Fruit fly (Drosophila melanogaster): Measurements from ENCODE around the gene CG9154.

The CG9154 gene

DNA sequence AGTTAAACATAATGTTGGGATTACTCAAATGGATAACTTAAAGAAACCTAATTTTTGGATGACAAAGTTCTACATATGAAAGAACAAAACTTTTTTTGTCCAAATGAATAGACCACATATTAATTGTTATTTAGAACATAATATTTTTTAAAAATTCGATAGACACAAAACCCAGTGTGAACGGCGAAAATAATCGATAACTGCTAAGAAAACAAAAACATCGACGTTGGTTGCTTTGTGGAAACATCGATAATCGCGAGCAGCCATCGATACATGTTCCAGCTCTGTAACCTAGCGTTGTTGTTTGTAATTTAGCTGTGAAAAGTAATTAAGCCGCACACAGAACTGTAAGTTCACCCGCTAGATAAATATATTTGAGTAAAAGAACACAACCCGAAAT, 19.9 kb downstream of the CG9154 start, which contains the start of gene CG9135 (continued):
- TF ChIP-seq MESR4 (GFP tag; optimal IDR thresholded peaks at IDR 0.05) (peak; percentile 32), Hr51 (GFP tag; optimal IDR thresholded peaks at IDR 0.05) (no peak), CG11695 (GFP tag; IDR thresholded peaks at IDR 0.05) (no peak), gcm (GFP tag; optimal IDR thresholded peaks at IDR 0.05) (no peak), HmgD (GFP tag; optimal IDR thresholded peaks at IDR 0.05) (no peak), CG14710 (tag; optimal IDR thresholded peaks at IDR 0.05) (peak; percentile 88), CG17186 (GFP tag; optimal IDR thresholded peaks at IDR 0.05) (no peak), ewg (GFP tag; optimal IDR thresholded peaks at IDR 0.05) (no peak), CG1024 (GFP tag; IDR thresholded peaks at IDR 0.05) (no peak), Lhr (GFP tag; optimal IDR thresholded peaks at IDR 0.05) (peak; percentile 56), Mrtf (GFP tag; IDR thresholded peaks at IDR 0.05) (no peak), corto (GFP tag; optimal IDR thresholded peaks at IDR 0.05) (no peak), Usf (GFP tag; optimal IDR thresholded peaks at IDR 0.05) (no peak), Scr (GFP tag; IDR thresholded peaks at IDR 0.05; ENCODE audit: partially characterized antibody) (peak; percentile 98), Dbx (GFP tag; IDR thresholded peaks at IDR 0.05) (no peak; the same call in 2 of the 3 replicates), CG2116 (GFP tag; optimal IDR thresholded peaks at IDR 0.05) (peak; percentile 93), gsb (GFP tag; IDR thresholded peaks at IDR 0.05) (no peak), CG33557 (GFP tag; optimal IDR thresholded peaks at IDR 0.05) (no peak), CG10274 (GFP tag; optimal IDR thresholded peaks at IDR 0.05) (no peak), Optix (GFP tag; IDR thresholded peaks at IDR 0.05) (no peak), CG10543 (GFP tag; optimal IDR thresholded peaks at IDR 0.05) (no peak), CG15269 (tag; optimal IDR thresholded peaks at IDR 0.05) (no peak), CG13296 (GFP tag; optimal IDR thresholded peaks at IDR 0.05) (no peak), CG9215 (GFP tag; IDR thresholded peaks at IDR 0.05) (no peak), CG5180 (GFP tag; optimal IDR thresholded peaks at IDR 0.05) (no peak), Taf1 (GFP tag; IDR thresholded peaks at IDR 0.05) (no peak), BEAF-32 (GFP tag; optimal IDR thresholded peaks at IDR 0.05) (peak; percentile 96), CG34376 (GFP tag; optimal IDR thresholded peaks at IDR 0.05) (no peak), CG11456 (GFP tag; IDR thresholded peaks at IDR 0.05) (no peak), prd (optimal IDR thresholded peaks at IDR 0.05) (no peak), prd (GFP tag; IDR thresholded peaks at IDR 0.05) (no peak), gro (GFP tag; optimal IDR thresholded peaks at IDR 0.05) (no peak), CG30403 (GFP tag; optimal IDR thresholded peaks at IDR 0.05) (no peak), Opbp (GFP tag; IDR thresholded peaks at IDR 0.05; ENCODE audit: partially characterized antibody) (peak; percentile 99), CG9609 (GFP tag; optimal IDR thresholded peaks at IDR 0.05) (no peak), CG34224 (GFP tag; IDR thresholded peaks at IDR 0.05; ENCODE audit: partially characterized antibody) (peak; percentile 99), CG4854 (GFP tag; optimal IDR thresholded peaks at IDR 0.05) (no peak), E2f2 (GFP tag; IDR thresholded peaks at IDR 0.05) (peak; percentile 72), kah (GFP tag; optimal IDR thresholded peaks at IDR 0.05) (no peak), fd102C (GFP tag; optimal IDR thresholded peaks at IDR 0.05) (no peak), hbn (GFP tag; IDR thresholded peaks at IDR 0.05; ENCODE audit: partially characterized antibody) (peak; percentile 98), sna (GFP tag; IDR thresholded peaks at IDR 0.05; ENCODE audit: partially characterized antibody) (peak; percentile 98), crc (GFP tag; optimal IDR thresholded peaks at IDR 0.05) (no peak), ac (GFP tag; optimal IDR thresholded peaks at IDR 0.05) (no peak), CG11723 (GFP tag; optimal IDR thresholded peaks at IDR 0.05) (no peak), ara (GFP tag; IDR thresholded peaks at IDR 0.05) (no peak), CG12942 (GFP tag; optimal IDR thresholded peaks at IDR 0.05) (no peak), lola (GFP tag; optimal IDR thresholded peaks at IDR 0.05) (no peak), Bdp1 (GFP tag; optimal IDR thresholded peaks at IDR 0.05) (no peak), tgo (GFP tag; IDR thresholded peaks at IDR 0.05) (no peak), psq (GFP tag; optimal IDR thresholded peaks at IDR 0.05) (no peak)
